Worm (Caenorhabditis elegans) whole organism, L1 larva: ENCODE results near the gene F56D6.13.

ENCODE experiments used
- aly-2 ChIP-seq: fragments of 150-350 bp; optimal IDR thresholded peaks from 2 replicates; lab custom pipeline; 2014; ENCODE audit warnings: missing biosample characterization, missing genetic modification characterization
- ceh-82 ChIP-seq, 3 experiments: fragments of 150-350 bp in 1 of 3; sonication (generic microtip) in 2 of 3; optimal IDR thresholded peaks; 2 replicates each; lab custom pipeline; 2014 to 2017; ENCODE audit warnings: missing biosample characterization in 3 of 3, missing genetic modification characterization in 3 of 3
- ces-1 ChIP-seq: fragments of 150-350 bp; optimal IDR thresholded peaks from 2 replicates; lab custom pipeline; 2014; ENCODE audit warnings: missing biosample characterization, missing genetic modification reagents, missing genetic modification characterization
- dsc-1 ChIP-seq: sonication (generic microtip); optimal IDR thresholded peaks from 2 replicates; lab custom pipeline; 2016; ENCODE audit warnings: mild to moderate bottlenecking, missing genetic modification characterization, missing compliant biosample characterization
- efl-1 ChIP-seq, 4 experiments: fragments of 150-350 bp; optimal IDR thresholded peaks in 3 of 4; peaks in 1 of 4; 1 replicate in 1 of 4; 2 replicates in 3 of 4; lab custom pipeline; 2014; ENCODE audit warnings: missing biosample characterization in 2 of 4, missing genetic modification characterization in 2 of 4, missing genetic modification reagents in 2 of 4
- fkh-10 ChIP-seq: sonication (generic microtip); optimal IDR thresholded peaks from 2 replicates; lab custom pipeline; 2017; ENCODE audit warnings: missing biosample characterization, missing genetic modification reagents, missing genetic modification characterization
- fkh-4 ChIP-seq: sonication (generic microtip); optimal IDR thresholded peaks from 2 replicates; lab custom pipeline; 2016; ENCODE audit warnings: missing compliant biosample characterization, missing genetic modification characterization, borderline replicate concordance
- hlh-17 ChIP-seq: fragments of 200-800 bp; sonication (Bioruptor generic); optimal IDR thresholded peaks from 2 replicates; lab custom pipeline; 2018; ENCODE audit warnings: missing genetic modification characterization, mild to moderate bottlenecking, missing compliant biosample characterization, moderate library complexity, borderline replicate concordance
- hpl-2 ChIP-seq: fragments of 150-350 bp; optimal IDR thresholded peaks from 2 replicates; lab custom pipeline; 2014; ENCODE audit warnings: missing biosample characterization, missing genetic modification reagents, missing genetic modification characterization
- irx-1 ChIP-seq: sonication (generic microtip); optimal IDR thresholded peaks from 2 replicates; lab custom pipeline; 2016; ENCODE audit warnings: missing genetic modification characterization, missing compliant biosample characterization
- lin-14 ChIP-seq: fragments of 200-800 bp; sonication (Bioruptor generic); optimal IDR thresholded peaks from 2 replicates; lab custom pipeline; 2018; ENCODE audit warnings: mild to moderate bottlenecking, missing genetic modification characterization, moderate library complexity, missing compliant biosample characterization
- lin-35 ChIP-seq, 2 experiments: fragments of 150-350 bp; optimal IDR thresholded peaks; 2 replicates each; lab custom pipeline; 2014; ENCODE audit warnings: missing biosample characterization in 2 of 2, missing genetic modification characterization in 2 of 2, missing genetic modification reagents in 2 of 2
- lir-3 ChIP-seq: sonication (generic microtip); optimal IDR thresholded peaks from 2 replicates; lab custom pipeline; 2016; ENCODE audit warnings: mild to moderate bottlenecking, missing genetic modification characterization, moderate library complexity, missing compliant biosample characterization; ENCODE audit not compliant: poor library complexity
- mep-1 ChIP-seq: fragments of 150-350 bp; optimal IDR thresholded peaks from 2 replicates; lab custom pipeline; 2014; ENCODE audit warnings: missing biosample characterization, missing genetic modification characterization
- nhr-11 ChIP-seq: fragments of 150-350 bp; optimal IDR thresholded peaks from 2 replicates; lab custom pipeline; 2014; ENCODE audit warnings: missing biosample characterization, missing genetic modification characterization
- nhr-20 ChIP-seq: sonication (generic microtip); optimal IDR thresholded peaks from 2 replicates; lab custom pipeline; 2016; ENCODE audit warnings: mild to moderate bottlenecking, missing genetic modification characterization, missing compliant biosample characterization
- nhr-76 ChIP-seq: sonication (generic microtip); optimal IDR thresholded peaks from 2 replicates; lab custom pipeline; 2017; ENCODE audit warnings: missing biosample characterization, missing genetic modification characterization
- nhr-77 ChIP-seq: fragments of 150-350 bp; optimal IDR thresholded peaks from 2 replicates; lab custom pipeline; 2014; ENCODE audit warnings: missing biosample characterization, missing genetic modification characterization
- nhr-90 ChIP-seq: sonication (generic microtip); optimal IDR thresholded peaks from 2 replicates; lab custom pipeline; 2016; ENCODE audit warnings: mild to moderate bottlenecking, missing genetic modification characterization, missing compliant biosample characterization; ENCODE audit not compliant: poor library complexity
- pax-3 ChIP-seq: fragments of 200-800 bp; sonication (Bioruptor generic); optimal IDR thresholded peaks from 2 replicates; lab custom pipeline; 2018; ENCODE audit warnings: mild to moderate bottlenecking, missing genetic modification characterization, moderate library complexity, missing compliant biosample characterization
- snpc-4 ChIP-seq: fragments of 150-350 bp; optimal IDR thresholded peaks from 2 replicates; lab custom pipeline; 2014; ENCODE audit warnings: missing biosample characterization, missing genetic modification characterization
- sup-37 ChIP-seq: fragments of 200-800 bp; sonication (Bioruptor generic); optimal IDR thresholded peaks from 2 replicates; lab custom pipeline; 2018; ENCODE audit warnings: mild to moderate bottlenecking, missing genetic modification characterization, missing compliant biosample characterization
- swsn-7 ChIP-seq: sonication (generic microtip); optimal IDR thresholded peaks from 2 replicates; lab custom pipeline; 2016; ENCODE audit warnings: missing genetic modification characterization, missing compliant biosample characterization
- tbx-2 ChIP-seq: sonication (generic microtip); optimal IDR thresholded peaks from 2 replicates; lab custom pipeline; 2016; ENCODE audit warnings: missing genetic modification characterization, missing compliant biosample characterization
- tlp-1 ChIP-seq: fragments of 150-350 bp; optimal IDR thresholded peaks from 2 replicates; lab custom pipeline; 2014; ENCODE audit warnings: missing biosample characterization, missing genetic modification characterization
- unc-130 ChIP-seq: fragments of 150-350 bp; optimal IDR thresholded peaks from 2 replicates; lab custom pipeline; 2017; ENCODE audit warnings: missing biosample characterization, missing genetic modification characterization, inconsistent platforms
- unc-30 ChIP-seq: sonication (generic microtip); optimal IDR thresholded peaks from 2 replicates; lab custom pipeline; 2017; ENCODE audit warnings: missing biosample characterization, missing genetic modification characterization
- unc-62 ChIP-seq: fragments of 150-350 bp; optimal IDR thresholded peaks from 2 replicates; lab custom pipeline; 2014; ENCODE audit warnings: missing biosample characterization, missing genetic modification reagents, missing genetic modification characterization
- unc-98 ChIP-seq: fragments of 200-800 bp; sonication (Bioruptor generic); IDR thresholded peaks from 2 replicates; pipeline ENCODE4 v1.3.6; 2022; ENCODE audit warnings: missing genetic modification characterization, missing compliant biosample characterization
- zag-1 ChIP-seq: fragments of 150-350 bp; optimal IDR thresholded peaks from 2 replicates; lab custom pipeline; 2014; ENCODE audit warnings: missing biosample characterization, missing genetic modification characterization
- zip-4 ChIP-seq: fragments of 200-800 bp; sonication (Bioruptor generic); optimal IDR thresholded peaks from 2 replicates; lab custom pipeline; 2018; ENCODE audit warnings: mild to moderate bottlenecking, missing genetic modification characterization, moderate library complexity, missing compliant biosample characterization
- ztf-11 ChIP-seq, 2 experiments: sonication (generic microtip); optimal IDR thresholded peaks; 2 replicates each; lab custom pipeline; 2016 to 2017; ENCODE audit warnings: missing genetic modification characterization in 2 of 2, missing biosample characterization in 1 of 2, missing compliant biosample characterization in 1 of 2
- ztf-4 ChIP-seq: fragments of 150-350 bp; optimal IDR thresholded peaks from 2 replicates; lab custom pipeline; 2014; ENCODE audit warnings: missing biosample characterization, missing genetic modification characterization

F56D6.13 gene

DNA sequence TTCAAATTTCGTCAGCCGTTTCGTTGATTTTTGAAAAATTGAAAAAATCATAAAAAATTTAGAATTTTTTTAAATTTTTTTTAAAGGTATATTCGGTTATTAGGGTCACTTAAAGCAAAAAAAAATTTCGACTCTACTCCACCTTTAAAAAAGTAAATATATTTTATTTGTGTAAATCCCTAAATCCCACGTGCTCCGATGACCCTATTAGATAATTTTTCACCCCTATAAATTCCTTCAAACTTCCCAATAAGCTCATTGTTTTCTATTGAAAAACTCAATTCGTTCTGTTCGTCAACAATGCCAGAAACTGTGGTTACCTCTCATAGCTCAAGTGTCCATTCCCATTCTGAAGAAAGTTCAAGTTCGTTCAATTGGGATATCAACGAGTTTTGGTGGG, 3.4 kb downstream of the F56D6.13 start, which contains the start of gene F56D6.20:
Gene F56D6.20, plus strand, starts transcription at position 301 of the 400 bp plus-strand sequence.
- TF ChIP-seq nhr-76 (tag; lab: Kevin White, UChicago) (no peak), fkh-10 (GFP tag; lab: Kevin White, UChicago) (no peak), pax-3 (tag; lab: Kevin White, UChicago) (no peak), zip-4 (no peak), irx-1 (tag; lab: Kevin White, UChicago) (no peak), zag-1 (tag; lab: Kevin White, UChicago) (no peak)
- TF ChIP-seq, all 84 proteins: peak for 0

DNA sequence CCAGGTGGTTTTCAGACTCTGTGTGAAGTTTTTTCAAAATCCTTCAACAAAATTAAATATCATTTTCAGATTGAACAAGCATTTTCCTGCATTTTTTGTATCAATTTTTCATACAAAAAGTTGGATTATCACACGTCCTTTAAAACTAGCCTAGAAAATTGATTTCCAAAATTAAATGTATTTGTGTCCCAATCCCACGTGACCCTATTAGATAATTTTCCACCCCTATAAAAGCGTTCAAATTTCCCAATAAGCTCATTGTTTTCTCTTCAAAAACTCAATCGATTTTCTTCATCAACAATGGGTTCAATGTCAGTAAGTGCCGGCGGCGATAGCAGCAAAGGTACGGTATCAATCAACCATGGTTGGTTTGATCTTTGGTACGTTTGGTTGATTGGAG, 5.2 kb downstream of the F56D6.13 start, which contains the start of gene F56D6.19:
Gene F56D6.19, plus strand, starts transcription at position 301 of the 400 bp plus-strand sequence.
- TF ChIP-seq zag-1 (tag; lab: Kevin White, UChicago) (no peak), nhr-90 (tag; lab: Kevin White, UChicago) (no peak), efl-1 (optimal IDR thresholded peaks at IDR 0.05; lab: Kevin White, UChicago) (no peak), efl-1 (GFP tag; optimal IDR thresholded peaks at IDR 0.05 in 1 of 2; lab: Kevin White, UChicago) (peak in 1 of 2 experiments; percentile 64)

DNA sequence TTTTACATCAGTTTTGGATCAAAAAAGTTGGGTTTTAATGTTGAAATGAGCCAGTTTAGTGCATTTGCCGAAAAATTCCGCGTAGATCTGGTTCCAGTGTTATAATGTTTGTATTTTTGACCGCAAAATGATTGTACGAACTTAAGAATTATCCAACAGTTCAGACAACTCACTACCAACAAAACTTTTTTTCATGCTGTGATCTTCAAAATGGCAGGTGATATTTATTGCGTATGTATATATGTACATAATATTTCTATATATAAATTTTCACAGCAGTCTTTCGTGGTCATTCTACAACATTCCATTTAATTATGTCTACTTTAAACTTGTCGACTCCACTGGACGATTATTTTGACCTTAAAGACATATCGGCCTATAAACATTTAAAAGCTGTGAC, 6.1 kb downstream of the F56D6.13 start, which contains the start of gene srz-20:
Gene srz-20, plus strand, starts transcription at position 301 of the 400 bp plus-strand sequence.
- TF ChIP-seq hpl-2 (GFP tag; lab: Kevin White, UChicago): no peak
- no peak for TF ChIP-seq ztf-4 (tag; lab: Kevin White, UChicago)
- TF ChIP-seq fkh-4 (tag; lab: Kevin White, UChicago): no peak
- no peak for TF ChIP-seq efl-1 (optimal IDR thresholded peaks at IDR 0.05; lab: Kevin White, UChicago)
- TF ChIP-seq efl-1 (GFP tag; optimal IDR thresholded peaks at IDR 0.05 in 1 of 2; lab: Kevin White, UChicago): no peak
- no peak for TF ChIP-seq lin-14
- no peak for TF ChIP-seq unc-62
- TF ChIP-seq, all 84 proteins: peak for 0

DNA sequence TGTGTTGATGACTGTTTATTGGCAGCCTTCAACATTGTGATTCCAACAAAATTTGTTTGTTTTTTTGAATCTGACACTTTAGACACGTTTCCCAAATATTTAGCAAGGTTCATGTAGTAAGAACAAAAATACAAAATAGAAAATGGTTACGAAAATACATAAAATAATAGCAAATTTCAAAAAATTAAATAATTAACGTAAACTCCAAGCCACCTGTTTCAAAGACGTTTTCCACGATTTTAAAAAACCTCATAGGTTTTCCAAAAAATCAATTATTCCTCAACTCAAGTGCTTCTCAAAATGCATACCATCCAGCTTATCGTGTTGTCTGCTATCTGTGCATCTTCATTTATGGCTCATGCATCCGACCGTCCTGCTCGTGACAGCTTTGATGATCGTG, 8.2 kb downstream of the F56D6.13 start, which contains the start of gene F56D6.14:
Gene F56D6.14, plus strand, starts transcription at position 301 of the 400 bp plus-strand sequence.
- TF ChIP-seq ces-1: no peak
- TF ChIP-seq sup-37 (GFP tag; lab: Kevin White, UChicago): no peak
- TF ChIP-seq tbx-2 (tag; lab: Kevin White, UChicago): no peak
- no peak for TF ChIP-seq unc-30 (tag; lab: Kevin White, UChicago)
- TF ChIP-seq snpc-4 (tag; lab: Kevin White, UChicago): no peak
- TF ChIP-seq, all 84 proteins: peak for 0

DNA sequence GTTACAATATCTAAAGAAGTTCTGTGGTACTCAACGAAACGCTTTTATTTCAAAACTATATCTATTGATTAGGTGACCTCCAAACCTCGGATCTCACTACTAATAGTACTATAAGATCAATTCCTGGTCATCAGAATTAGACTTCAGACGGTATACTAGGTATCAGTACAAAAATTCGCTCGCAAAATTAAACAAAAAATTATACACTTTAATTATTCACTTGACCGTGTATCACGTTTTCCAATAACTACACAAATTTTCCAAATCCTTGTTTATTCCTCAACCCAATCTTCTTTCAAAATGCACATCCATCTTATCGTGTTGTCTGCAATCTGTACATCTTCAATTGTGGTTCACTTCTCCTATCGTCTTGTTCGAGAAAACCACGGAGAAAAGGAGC, 8.9 kb downstream of the F56D6.13 start, which contains the start of gene F56D6.23:
Gene F56D6.23, plus strand, starts transcription at position 301 of the 400 bp plus-strand sequence.
- TF ChIP-seq ztf-11 (tag; optimal IDR thresholded peaks at IDR 0.05; lab: Kevin White, UChicago) (no peak), lir-3 (tag; lab: Kevin White, UChicago) (no peak), mep-1 (tag; lab: Kevin White, UChicago) (no peak), nhr-77 (tag; lab: Kevin White, UChicago) (no peak), hlh-17 (no peak), aly-2 (no peak), nhr-76 (tag; lab: Kevin White, UChicago) (no peak), unc-98 (GFP tag; lab: Robert Waterston, UW) (no peak), unc-130 (tag; lab: Kevin White, UChicago) (no peak), lin-35 (GFP tag; optimal IDR thresholded peaks at IDR 0.05; lab: Kevin White, UChicago) (no peak), fkh-10 (GFP tag; lab: Kevin White, UChicago) (no peak), tlp-1 (tag; lab: Kevin White, UChicago) (no peak), zip-4 (no peak), swsn-7 (no peak), nhr-11 (no peak), ceh-82 (tag; optimal IDR thresholded peaks at IDR 0.05; lab: Kevin White, UChicago) (no peak), nhr-20 (tag; lab: Kevin White, UChicago) (no peak), dsc-1 (no peak)
- TF ChIP-seq, all 84 proteins: peak for 0
